Fruit fly (Drosophila melanogaster): Measurements from ENCODE around the gene GstO1.

DNA sequence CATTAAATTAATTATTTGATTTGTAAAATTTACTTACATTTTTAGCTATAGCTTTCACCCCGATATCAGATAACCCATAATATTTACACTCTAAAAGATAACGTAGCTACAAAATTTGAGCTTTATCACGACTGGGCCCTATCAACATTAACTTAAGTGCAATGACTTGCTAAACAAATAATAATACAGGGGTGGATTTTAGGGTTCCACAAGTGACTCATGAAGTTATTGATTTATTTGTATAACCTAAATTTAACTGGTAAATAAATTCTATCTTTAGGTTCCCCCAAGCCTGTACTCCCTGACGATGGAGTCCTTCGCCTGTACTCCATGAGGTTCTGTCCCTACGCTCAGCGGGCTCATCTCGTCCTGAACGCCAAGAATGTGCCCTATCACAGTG lies 5.4 kb downstream of the GstO1 start:
- no peak for TF ChIP-seq Dll (optimal IDR thresholded peaks at IDR 0.05)
- no peak for TF ChIP-seq CG8478 (optimal IDR thresholded peaks at IDR 0.05)
- TF ChIP-seq psq (optimal IDR thresholded peaks at IDR 0.05): no peak
- TF ChIP-seq usp (GFP tag; optimal IDR thresholded peaks at IDR 0.05): no peak
- TF ChIP-seq EcR (GFP tag; optimal IDR thresholded peaks at IDR 0.05): no peak
- TF ChIP-seq pan (optimal IDR thresholded peaks at IDR 0.05): no peak

Data from whole organism.